Fruit fly (Drosophila melanogaster) whole organism, embryonic: ENCODE measurements around the gene nkt.

Source experiments
- Aef1 ChIP-seq: fragments of 200-800 bp; sonication (Bioruptor generic); IDR thresholded peaks from 3 replicates; pipeline ENCODE4 v1.3.6; 2022; ENCODE audit warnings: missing biosample characterization, missing genetic modification characterization
- Bdp1 ChIP-seq: fragments of 200-800 bp; sonication (Bioruptor generic); optimal IDR thresholded peaks from 3 replicates; lab custom pipeline; 2016; ENCODE audit warnings: missing biosample characterization, missing genetic modification characterization
- Bgb ChIP-seq: fragments of 200-800 bp; sonication (Bioruptor generic); IDR thresholded peaks from 2 replicates; pipeline ENCODE4 v1.3.6; 2022; ENCODE audit warnings: missing biosample characterization, missing genetic modification characterization; ENCODE audit not compliant: partially characterized antibody
- Blimp-1 ChIP-seq: fragments of 200-800 bp; sonication (Bioruptor generic); optimal IDR thresholded peaks from 3 replicates; lab custom pipeline; 2018; ENCODE audit warnings: missing biosample characterization, missing genetic modification characterization, mild to moderate bottlenecking, moderate library complexity, missing genetic modification reagents
- Bteb2 ChIP-seq: fragments of 200-800 bp; sonication (Bioruptor generic); optimal IDR thresholded peaks from 2 replicates; lab custom pipeline; 2016; ENCODE audit warnings: missing biosample characterization, missing genetic modification characterization
- CG12659 ChIP-seq: fragments of 200-800 bp; sonication (Bioruptor generic); optimal IDR thresholded peaks from 3 replicates; lab custom pipeline; 2017; ENCODE audit warnings: mild to moderate bottlenecking, missing biosample characterization, missing genetic modification reagents, missing genetic modification characterization
- CG1529 ChIP-seq: fragments of 200-800 bp; sonication (Bioruptor generic); optimal IDR thresholded peaks from 3 replicates; lab custom pipeline; 2018; ENCODE audit warnings: missing biosample characterization, missing genetic modification characterization
- CG16863 ChIP-seq: fragments of 200-800 bp; sonication (Bioruptor generic); optimal IDR thresholded peaks from 3 replicates; lab custom pipeline; 2016; ENCODE audit warnings: missing biosample characterization, missing genetic modification characterization
- CG1832 ChIP-seq: fragments of 200-800 bp; sonication (Bioruptor generic); optimal IDR thresholded peaks from 2 replicates; lab custom pipeline; 2017; ENCODE audit warnings: missing biosample characterization, mild to moderate bottlenecking, missing genetic modification characterization, inconsistent platforms
- CG2129 ChIP-seq: fragments of 200-800 bp; sonication (Bioruptor generic); IDR thresholded peaks from 2 replicates; pipeline ENCODE4 v1.3.6; 2022; ENCODE audit warnings: missing biosample characterization, missing genetic modification characterization; ENCODE audit not compliant: partially characterized antibody
- CG31388 ChIP-seq: fragments of 200-800 bp; sonication (Bioruptor generic); optimal IDR thresholded peaks from 2 replicates; lab custom pipeline; 2016; ENCODE audit warnings: missing biosample characterization, missing genetic modification characterization
- CG42726 ChIP-seq: fragments of 200-800 bp; sonication (Bioruptor generic); IDR thresholded peaks from 2 replicates; pipeline ENCODE4 v1.3.6; 2022; ENCODE audit warnings: missing biosample characterization, missing genetic modification characterization; ENCODE audit not compliant: partially characterized antibody
- CG4730 ChIP-seq: fragments of 200-800 bp; sonication (Bioruptor generic); IDR thresholded peaks from 2 replicates; pipeline ENCODE4 v1.3.6; 2022; ENCODE audit warnings: missing biosample characterization, missing genetic modification characterization
- CG4820 ChIP-seq: fragments of 200-800 bp; sonication (Bioruptor generic); optimal IDR thresholded peaks from 3 replicates; lab custom pipeline; 2016; ENCODE audit warnings: missing biosample characterization, missing genetic modification characterization
- CG4854 ChIP-seq: fragments of 200-800 bp; sonication (Bioruptor generic); optimal IDR thresholded peaks from 2 replicates; lab custom pipeline; 2016; ENCODE audit warnings: missing biosample characterization, missing genetic modification characterization, inconsistent platforms
- CG5953 ChIP-seq: fragments of 200-800 bp; sonication (Bioruptor generic); IDR thresholded peaks from 2 replicates; pipeline ENCODE4 v1.3.6; 2022; ENCODE audit warnings: missing biosample characterization, missing genetic modification characterization
- CG6791 ChIP-seq: fragments of 200-800 bp; sonication (Bioruptor generic); IDR thresholded peaks from 3 replicates; pipeline ENCODE4 v1.3.6; 2022; ENCODE audit warnings: missing biosample characterization, missing genetic modification characterization; ENCODE audit not compliant: partially characterized antibody
- CG8089 ChIP-seq: fragments of 200-800 bp; sonication (Bioruptor generic); optimal IDR thresholded peaks from 3 replicates; lab custom pipeline; 2016; ENCODE audit warnings: missing biosample characterization, missing genetic modification characterization
- CG8290 ChIP-seq, 3 experiments: fragments of 200-800 bp; sonication (Bioruptor generic); optimal IDR thresholded peaks; 2 replicates each; lab custom pipeline; 2016 to 2019; ENCODE audit warnings: missing biosample characterization in 3 of 3, missing genetic modification characterization in 3 of 3, mild to moderate bottlenecking in 2 of 3, moderate library complexity in 1 of 3
- CG9609 ChIP-seq: fragments of 200-800 bp; sonication (Bioruptor generic); optimal IDR thresholded peaks from 3 replicates; lab custom pipeline; 2016; ENCODE audit warnings: missing biosample characterization, missing genetic modification characterization
- CG9797 ChIP-seq: fragments of 200-800 bp; sonication (Bioruptor generic); optimal IDR thresholded peaks from 3 replicates; lab custom pipeline; 2018; ENCODE audit warnings: missing biosample characterization, mild to moderate bottlenecking, missing genetic modification characterization
- D ChIP-seq, 2 experiments: fragments of 200-800 bp in 1 of 2; fragments of >200 bp in 1 of 2; sonication (Bioruptor generic) in 1 of 2; optimal IDR thresholded peaks; 2 replicates in 1 of 2; 3 replicates in 1 of 2; lab custom pipeline; 2017; ENCODE audit warnings: mild to moderate bottlenecking in 1 of 2, missing biosample characterization in 1 of 2, missing genetic modification characterization in 1 of 2, missing genetic modification reagents in 1 of 2
- Dad ChIP-seq: fragments of 200-800 bp; sonication (Bioruptor generic); optimal IDR thresholded peaks from 3 replicates; lab custom pipeline; 2016; ENCODE audit warnings: missing biosample characterization, missing genetic modification characterization
- Dip3 ChIP-seq: fragments of 200-800 bp; sonication (Bioruptor generic); optimal IDR thresholded peaks from 3 replicates; lab custom pipeline; 2016; ENCODE audit warnings: missing biosample characterization, missing genetic modification characterization
- Dll ChIP-seq: fragments of 200-800 bp; sonication (Bioruptor generic); IDR thresholded peaks from 4 replicates; pipeline ENCODE4 v1.3.6; 2022; ENCODE audit warnings: missing biosample characterization, missing genetic modification characterization; ENCODE audit not compliant: partially characterized antibody
- Doc2 ChIP-seq: fragments of 200-800 bp; sonication (Bioruptor generic); IDR thresholded peaks from 2 replicates; pipeline ENCODE4 v1.3.6; 2022; ENCODE audit warnings: missing biosample characterization, missing genetic modification characterization
- Drgx ChIP-seq: fragments of 200-800 bp; sonication (Bioruptor generic); IDR thresholded peaks from 2 replicates; pipeline ENCODE4 v1.3.6; 2022; ENCODE audit warnings: missing biosample characterization, missing genetic modification characterization
- Hr39 ChIP-seq: fragments of >200 bp; optimal IDR thresholded peaks from 2 replicates; lab custom pipeline; 2017
- Hsf ChIP-seq: fragments of 200-800 bp; sonication (Bioruptor generic); optimal IDR thresholded peaks from 3 replicates; lab custom pipeline; 2016; ENCODE audit warnings: missing biosample characterization, missing genetic modification characterization
- Mrtf ChIP-seq: fragments of 200-800 bp; sonication (Bioruptor generic); IDR thresholded peaks from 3 replicates; pipeline ENCODE4 v1.3.6; 2022; ENCODE audit warnings: missing biosample characterization, missing genetic modification characterization
- Poxn ChIP-seq: fragments of 200-800 bp; sonication (Bioruptor generic); IDR thresholded peaks from 2 replicates; pipeline ENCODE4 v1.3.6; 2022; ENCODE audit warnings: missing biosample characterization, missing genetic modification characterization
- Rfx ChIP-seq: fragments of 200-800 bp; sonication (Bioruptor generic); IDR thresholded peaks from 2 replicates; pipeline ENCODE4 v1.3.6; 2022; ENCODE audit warnings: missing biosample characterization, missing genetic modification characterization
- TFAM ChIP-seq: fragments of 200-800 bp; sonication (Bioruptor generic); optimal IDR thresholded peaks from 2 replicates; lab custom pipeline; 2017; ENCODE audit warnings: missing biosample characterization, missing genetic modification characterization, inconsistent platforms
- ap ChIP-seq: fragments of 200-800 bp; sonication (Bioruptor generic); IDR thresholded peaks from 2 replicates; pipeline ENCODE4 v1.3.6; 2022; ENCODE audit warnings: missing biosample characterization, missing genetic modification characterization
- bowl ChIP-seq: fragments of 200-800 bp; sonication (Bioruptor generic); IDR thresholded peaks from 2 replicates; pipeline ENCODE4 v1.3.6; 2022; ENCODE audit warnings: missing biosample characterization, missing genetic modification characterization
- crc ChIP-seq: fragments of 200-800 bp; sonication (Bioruptor generic); optimal IDR thresholded peaks from 2 replicates; lab custom pipeline; 2016; ENCODE audit warnings: missing biosample characterization, missing genetic modification characterization
- disco-r ChIP-seq: fragments of 200-800 bp; sonication (Bioruptor generic); optimal IDR thresholded peaks from 2 replicates; lab custom pipeline; 2016; ENCODE audit warnings: missing biosample characterization, missing genetic modification characterization
- ems ChIP-seq: fragments of 200-800 bp; sonication (Bioruptor generic); optimal IDR thresholded peaks from 3 replicates; lab custom pipeline; 2016; ENCODE audit warnings: missing biosample characterization, missing genetic modification characterization
- fd102C ChIP-seq: fragments of 200-800 bp; sonication (Bioruptor generic); optimal IDR thresholded peaks from 2 replicates; lab custom pipeline; 2018; ENCODE audit warnings: missing biosample characterization, mild to moderate bottlenecking, missing genetic modification characterization, moderate library complexity
- fd3F ChIP-seq: fragments of 200-800 bp; sonication (Bioruptor generic); optimal IDR thresholded peaks from 2 replicates; lab custom pipeline; 2018; ENCODE audit warnings: missing biosample characterization, mild to moderate bottlenecking, missing genetic modification characterization, moderate library complexity
- gce ChIP-seq: fragments of 200-800 bp; sonication (Bioruptor generic); IDR thresholded peaks from 3 replicates; pipeline ENCODE4 v1.3.6; 2022; ENCODE audit warnings: missing biosample characterization, missing genetic modification characterization
- ind ChIP-seq: fragments of 200-800 bp; sonication (Bioruptor generic); optimal IDR thresholded peaks from 3 replicates; lab custom pipeline; 2016; ENCODE audit warnings: missing biosample characterization, missing genetic modification characterization
- mam ChIP-seq: fragments of 200-800 bp; sonication (Bioruptor generic); optimal IDR thresholded peaks from 3 replicates; lab custom pipeline; 2016; ENCODE audit warnings: missing biosample characterization, missing genetic modification characterization
- mirr ChIP-seq: fragments of 200-800 bp; sonication (Bioruptor generic); optimal IDR thresholded peaks from 3 replicates; lab custom pipeline; 2018; ENCODE audit warnings: missing biosample characterization, mild to moderate bottlenecking, missing genetic modification characterization
- psq ChIP-seq: fragments of 200-800 bp; sonication (Bioruptor generic); optimal IDR thresholded peaks from 2 replicates; lab custom pipeline; 2017; ENCODE audit warnings: missing biosample characterization, missing genetic modification characterization
- pzg ChIP-seq: fragments of 200-800 bp; sonication (Bioruptor generic); optimal IDR thresholded peaks from 3 replicates; lab custom pipeline; 2018; ENCODE audit warnings: missing biosample characterization, mild to moderate bottlenecking, missing genetic modification characterization, moderate library complexity
- rib ChIP-seq: fragments of 200-800 bp; sonication (Bioruptor generic); IDR thresholded peaks from 2 replicates; pipeline ENCODE4 v1.3.6; 2022; ENCODE audit warnings: missing biosample characterization, missing genetic modification characterization
- wek ChIP-seq: fragments of 200-800 bp; sonication (Bioruptor generic); optimal IDR thresholded peaks from 3 replicates; lab custom pipeline; 2018; ENCODE audit warnings: missing biosample characterization, mild to moderate bottlenecking, missing genetic modification characterization, moderate library complexity
- yki ChIP-seq: fragments of >200 bp; optimal IDR thresholded peaks from 3 replicates; lab custom pipeline; 2018

nkt gene

dm6 chr3L:11246046-11246887 lies 45.1 kb downstream of the nkt start (continued):
- TF ChIP-seq pzg (GFP tag; lab: Kevin White, UChicago) (no peak), gce (GFP tag; lab: Robert Waterston, UW) (peak; percentile 42; the same call in 1 of the 3 replicates), fd102C (GFP tag; lab: Kevin White, UChicago) (no peak), Aef1 (GFP tag; lab: Robert Waterston, UW) (peak; percentile 53), CG9609 (no peak), CG9797 (GFP tag; lab: Kevin White, UChicago) (no peak), Dad (GFP tag; lab: Kevin White, UChicago) (no peak), CG1832 (GFP tag; lab: Kevin White, UChicago) (peak; percentile 85), Hr39 (no peak), CG1529 (GFP tag; lab: Kevin White, UChicago) (no peak), rib (GFP tag; lab: Robert Waterston, UW) (no peak), Bgb (GFP tag; lab: Robert Waterston, UW) (no peak; the same call in 1 of the 2 replicates), CG5953 (GFP tag; lab: Robert Waterston, UW) (no peak), Poxn (no peak), Bdp1 (GFP tag; lab: Kevin White, UChicago) (no peak), ap (no peak), Blimp-1 (GFP tag; lab: Kevin White, UChicago) (no peak), Bteb2 (GFP tag; lab: Kevin White, UChicago) (no peak), crc (GFP tag; lab: Kevin White, UChicago) (no peak), ems (GFP tag; lab: Kevin White, UChicago) (no peak), psq (GFP tag; lab: Kevin White, UChicago) (peak; percentile 33), Rfx (peak; percentile 26; the same call in 1 of the 2 replicates), fd3F (GFP tag; lab: Kevin White, UChicago) (no peak), Dll (GFP tag; lab: Robert Waterston, UW) (0 out of 4 replicates have a peak, but pooled peaks have one; percentile 15), CG6791 (GFP tag; lab: Robert Waterston, UW) (peak; percentile 24; the same call in 1 of the 3 replicates), bowl (no peak), CG4730 (GFP tag; lab: Robert Waterston, UW) (no peak), CG42726 (no peak), CG2129 (no peak), Doc2 (GFP tag; lab: Robert Waterston, UW) (no peak), Mrtf (GFP tag; lab: Robert Waterston, UW) (no peak), CG8290 (GFP tag; optimal IDR thresholded peaks at IDR 0.05; lab: Kevin White, UChicago) (peak; percentile 25), CG8290 (tag; optimal IDR thresholded peaks at IDR 0.05; lab: Kevin White, UChicago) (no peak), CG31388 (GFP tag; lab: Kevin White, UChicago) (no peak), disco-r (no peak), Dip3 (GFP tag; lab: Kevin White, UChicago) (no peak), CG8089 (GFP tag; lab: Kevin White, UChicago) (no peak), Hsf (GFP tag; lab: Kevin White, UChicago) (no peak), yki (peak; percentile 74), wek (no peak), Drgx (GFP tag; lab: Robert Waterston, UW) (peak; percentile 98), TFAM (no peak), CG4854 (GFP tag; lab: Kevin White, UChicago) (no peak), mam (GFP tag; lab: Kevin White, UChicago) (no peak), CG16863 (GFP tag; lab: Kevin White, UChicago) (peak; percentile 29), CG4820 (GFP tag; lab: Kevin White, UChicago) (no peak), D (optimal IDR thresholded peaks at IDR 0.05; lab: Kevin White, UChicago) (no peak), D (GFP tag; optimal IDR thresholded peaks at IDR 0.05; lab: Kevin White, UChicago) (no peak), mirr (GFP tag; lab: Kevin White, UChicago) (peak; percentile 18), CG12659 (GFP tag; lab: Kevin White, UChicago) (no peak), ind (GFP tag; lab: Kevin White, UChicago) (no peak)
